Worm (Caenorhabditis elegans) whole organism, L2 larva: ENCODE measurements around the gene gldi-9.

Experiments used
- C34F6.9 ChIP-seq: fragments of 150-350 bp; optimal IDR thresholded peaks from 2 replicates; lab custom pipeline; 2014; ENCODE audit warnings: missing biosample characterization, missing genetic modification characterization
- F13H6.1 ChIP-seq: sonication (generic microtip); optimal IDR thresholded peaks from 2 replicates; lab custom pipeline; 2016; ENCODE audit warnings: missing genetic modification characterization, missing compliant biosample characterization
- R02D3.7 ChIP-seq: fragments of 150-350 bp; optimal IDR thresholded peaks from 2 replicates; lab custom pipeline; 2014; ENCODE audit warnings: missing biosample characterization, missing genetic modification characterization
- Y55F3AM.14 ChIP-seq: fragments of 200-800 bp; sonication (Bioruptor generic); optimal IDR thresholded peaks from 2 replicates; lab custom pipeline; 2018; ENCODE audit warnings: mild to moderate bottlenecking, missing genetic modification characterization, missing compliant biosample characterization
- ZK546.5 ChIP-seq: sonication (generic microtip); optimal IDR thresholded peaks from 2 replicates; lab custom pipeline; 2017; ENCODE audit warnings: missing biosample characterization, missing genetic modification characterization
- alr-1 ChIP-seq: fragments of 150-350 bp; optimal IDR thresholded peaks from 2 replicates; lab custom pipeline; 2014; ENCODE audit warnings: missing biosample characterization, missing genetic modification characterization
- aly-2 ChIP-seq: fragments of 150-350 bp; optimal IDR thresholded peaks from 2 replicates; lab custom pipeline; 2014; ENCODE audit warnings: missing biosample characterization, missing genetic modification characterization
- ama-1 ChIP-seq: fragments of 150-350 bp; optimal IDR thresholded peaks from 2 replicates; lab custom pipeline; 2018; ENCODE audit warnings: inconsistent platforms
- ceh-82 ChIP-seq: fragments of 150-350 bp; optimal IDR thresholded peaks from 2 replicates; lab custom pipeline; 2014; ENCODE audit warnings: missing biosample characterization, missing genetic modification characterization
- crh-2 ChIP-seq: sonication (generic microtip); optimal IDR thresholded peaks from 2 replicates; lab custom pipeline; 2017; ENCODE audit warnings: missing biosample characterization, missing genetic modification characterization
- dmd-4 ChIP-seq: sonication (generic microtip); optimal IDR thresholded peaks from 2 replicates; lab custom pipeline; 2017; ENCODE audit warnings: missing biosample characterization, missing genetic modification characterization
- egl-27 ChIP-seq: sonication (generic microtip); optimal IDR thresholded peaks from 3 replicates; lab custom pipeline; 2017; ENCODE audit warnings: missing biosample characterization, missing genetic modification reagents, missing genetic modification characterization
- elt-3 ChIP-seq: sonication (generic microtip); optimal IDR thresholded peaks from 2 replicates; lab custom pipeline; 2017; ENCODE audit warnings: missing biosample characterization, missing genetic modification characterization
- fos-1 ChIP-seq: fragments of 150-350 bp; optimal IDR thresholded peaks from 2 replicates; lab custom pipeline; 2014; ENCODE audit warnings: missing biosample characterization, missing genetic modification characterization
- gmeb-1 ChIP-seq: fragments of 150-350 bp; optimal IDR thresholded peaks from 2 replicates; lab custom pipeline; 2014; ENCODE audit warnings: missing biosample characterization, missing genetic modification characterization
- lin-11 ChIP-seq: fragments of 150-350 bp; sonication (generic microtip); optimal IDR thresholded peaks from 2 replicates; lab custom pipeline; 2014; ENCODE audit warnings: missing biosample characterization, missing genetic modification characterization, inconsistent platforms, mixed read lengths
- lin-13 ChIP-seq: fragments of 150-350 bp; optimal IDR thresholded peaks from 2 replicates; lab custom pipeline; 2014; ENCODE audit warnings: missing biosample characterization, missing genetic modification reagents, missing genetic modification characterization
- lin-39 ChIP-seq: fragments of 150-350 bp; optimal IDR thresholded peaks from 2 replicates; lab custom pipeline; 2014; ENCODE audit warnings: missing biosample characterization, missing genetic modification reagents, missing genetic modification characterization
- lsy-2 ChIP-seq, 2 experiments: fragments of 150-350 bp in 1 of 2; sonication (generic microtip) in 1 of 2; optimal IDR thresholded peaks; 2 replicates each; lab custom pipeline; 2014 to 2017; ENCODE audit warnings: missing biosample characterization in 2 of 2, missing genetic modification characterization in 2 of 2
- mab-5 ChIP-seq: fragments of 150-350 bp; optimal IDR thresholded peaks from 2 replicates; lab custom pipeline; 2014; ENCODE audit warnings: missing biosample characterization, missing genetic modification characterization
- mdl-1 ChIP-seq, 2 experiments: fragments of 150-350 bp in 1 of 2; sonication (generic microtip) in 1 of 2; optimal IDR thresholded peaks; 2 replicates each; lab custom pipeline; 2017; ENCODE audit warnings: missing biosample characterization in 2 of 2, missing genetic modification characterization in 2 of 2
- nhr-10 ChIP-seq: sonication (generic microtip); optimal IDR thresholded peaks from 2 replicates; lab custom pipeline; 2017; ENCODE audit warnings: missing biosample characterization, missing genetic modification characterization
- nhr-12 ChIP-seq: fragments of 150-350 bp; optimal IDR thresholded peaks from 2 replicates; lab custom pipeline; 2014; ENCODE audit warnings: missing biosample characterization, missing genetic modification characterization
- nhr-129 ChIP-seq: fragments of 150-350 bp; optimal IDR thresholded peaks from 2 replicates; lab custom pipeline; 2014; ENCODE audit warnings: missing biosample characterization, missing genetic modification characterization
- nhr-21 ChIP-seq: fragments of 150-350 bp; optimal IDR thresholded peaks from 2 replicates; lab custom pipeline; 2014; ENCODE audit warnings: missing biosample characterization, missing genetic modification characterization
- nhr-23 ChIP-seq: fragments of 150-350 bp; optimal IDR thresholded peaks from 2 replicates; lab custom pipeline; 2014; ENCODE audit warnings: missing biosample characterization, missing genetic modification reagents, missing genetic modification characterization
- nhr-237 ChIP-seq: fragments of 150-350 bp; optimal IDR thresholded peaks from 2 replicates; lab custom pipeline; 2014; ENCODE audit warnings: missing biosample characterization, missing genetic modification characterization
- nhr-25 ChIP-seq: fragments of 150-350 bp; sonication (generic microtip); optimal IDR thresholded peaks from 3 replicates; lab custom pipeline; 2014; ENCODE audit warnings: missing biosample characterization, missing genetic modification characterization
- nhr-6 ChIP-seq: fragments of 150-350 bp; optimal IDR thresholded peaks from 2 replicates; lab custom pipeline; 2014; ENCODE audit warnings: missing biosample characterization, missing genetic modification characterization
- nhr-77 ChIP-seq: fragments of 150-350 bp; optimal IDR thresholded peaks from 2 replicates; lab custom pipeline; 2014; ENCODE audit warnings: missing biosample characterization, missing genetic modification characterization
- peb-1 ChIP-seq: fragments of 150-350 bp; optimal IDR thresholded peaks from 2 replicates; lab custom pipeline; 2014; ENCODE audit warnings: missing biosample characterization, missing genetic modification characterization
- sem-4 ChIP-seq: fragments of 150-350 bp; optimal IDR thresholded peaks from 2 replicates; lab custom pipeline; 2014; ENCODE audit warnings: missing biosample characterization, missing genetic modification reagents, missing genetic modification characterization
- skn-1 ChIP-seq: sonication (generic microtip); optimal IDR thresholded peaks from 2 replicates; lab custom pipeline; 2017; ENCODE audit warnings: missing biosample characterization, missing genetic modification characterization
- sma-3 ChIP-seq: sonication (generic microtip); optimal IDR thresholded peaks from 2 replicates; lab custom pipeline; 2016; ENCODE audit warnings: missing genetic modification reagents, missing genetic modification characterization, missing compliant biosample characterization
- sma-9 ChIP-seq, 2 experiments: fragments of 150-350 bp in 1 of 2; sonication (generic microtip) in 1 of 2; optimal IDR thresholded peaks; 2 replicates each; lab custom pipeline; 2014 to 2016; ENCODE audit warnings: missing genetic modification characterization in 2 of 2, mild to moderate bottlenecking in 1 of 2, missing biosample characterization in 1 of 2, missing compliant biosample characterization in 1 of 2, missing genetic modification reagents in 1 of 2, moderate library complexity in 1 of 2
- snpc-4 ChIP-seq: fragments of 150-350 bp; optimal IDR thresholded peaks from 2 replicates; lab custom pipeline; 2014; ENCODE audit warnings: missing biosample characterization, missing genetic modification characterization
- unc-55 ChIP-seq: fragments of 150-350 bp; sonication (generic microtip); optimal IDR thresholded peaks from 3 replicates; lab custom pipeline; 2014; ENCODE audit warnings: missing biosample characterization, missing genetic modification reagents, missing genetic modification characterization
- unc-62 ChIP-seq: fragments of 150-350 bp; optimal IDR thresholded peaks from 2 replicates; lab custom pipeline; 2014; ENCODE audit warnings: missing biosample characterization, missing genetic modification reagents, missing genetic modification characterization
- ztf-1 ChIP-seq: fragments of 200-800 bp; sonication (Bioruptor generic); conservative IDR thresholded peaks from 2 replicates; pipeline ENCODE4 v1.3.6; 2022; ENCODE audit warnings: missing genetic modification characterization, missing compliant biosample characterization
- ztf-11 ChIP-seq: sonication (generic microtip); optimal IDR thresholded peaks from 2 replicates; lab custom pipeline; 2017; ENCODE audit warnings: missing biosample characterization, missing genetic modification characterization

gldi-9 gene

DNA sequence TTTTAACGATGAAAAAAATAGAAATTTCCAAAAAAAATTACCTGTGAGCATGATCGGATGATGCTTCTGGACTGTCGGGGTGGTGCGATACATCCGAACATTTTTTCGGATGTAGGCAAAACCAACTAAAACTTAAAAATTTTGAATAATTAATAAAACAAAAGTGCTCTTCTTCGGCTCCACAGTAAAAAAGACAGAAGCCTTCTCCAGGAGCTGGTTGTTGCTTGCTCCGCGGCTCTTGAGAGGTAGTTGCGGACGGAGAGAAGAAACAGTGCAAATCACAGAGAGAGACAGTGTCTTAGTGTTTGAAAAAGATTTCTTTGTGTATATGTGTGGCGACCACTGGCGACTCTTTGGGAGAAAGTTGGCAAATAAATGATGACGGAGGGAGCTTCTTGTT lies at the start of gene gldi-9:
TSS of gene gldi-9 (minus strand) at position 101 of the 400 bp plus-strand sequence.
- TF ChIP-seq R02D3.7 (no peak), unc-55 (no peak), skn-1 (no peak), ama-1 (lab: Kevin White, UChicago) (no peak), ztf-1 (GFP tag; lab: Robert Waterston, UW) (no peak), nhr-77 (tag; lab: Kevin White, UChicago) (no peak)

- peak; percentile 40 for TF ChIP-seq nhr-25 (tag; lab: Kevin White, UChicago)
- no peak for TF ChIP-seq ceh-82 (tag; lab: Kevin White, UChicago)
- peak; percentile 30 for TF ChIP-seq sma-3 (GFP tag; lab: Kevin White, UChicago)
- TF ChIP-seq skn-1, result no peak
- TF ChIP-seq crh-2 (tag; lab: Kevin White, UChicago), result peak; percentile 34
- no peak for TF ChIP-seq unc-62
- TF ChIP-seq dmd-4 (tag; lab: Kevin White, UChicago), result no peak
- TF ChIP-seq ZK546.5 (tag; lab: Kevin White, UChicago), result no peak
- peak; percentile 42 for TF ChIP-seq C34F6.9 (tag; lab: Kevin White, UChicago)
- peak; percentile 51 to 81 for TF ChIP-seq lsy-2 (tag; optimal IDR thresholded peaks at IDR 0.05; lab: Kevin White, UChicago)
- TF ChIP-seq unc-55, result peak; percentile 79
- TF ChIP-seq lin-13, result peak; percentile 29
- TF ChIP-seq R02D3.7, result no peak
- TF ChIP-seq gmeb-1 (tag; lab: Kevin White, UChicago), result peak; percentile 93
- peak; percentile 30 for TF ChIP-seq egl-27 (tag; lab: Kevin White, UChicago)
- no peak for TF ChIP-seq peb-1 (tag; lab: Kevin White, UChicago)
- TF ChIP-seq nhr-23, result no peak
- TF ChIP-seq nhr-21, result no peak
- TF ChIP-seq alr-1, result no peak
- TF ChIP-seq nhr-237 (tag; lab: Kevin White, UChicago), result no peak
- TF ChIP-seq elt-3 (tag; lab: Kevin White, UChicago), result no peak
Observed at ce11 chrIII:2805084-2805483, 48.9 kb upstream of the gldi-9 start, which contains the start of gene Y71H2AM.3. Gene Y71H2AM.3, plus strand, starts transcription at chrIII:2805430.

- TF ChIP-seq lin-39 (tag; lab: Kevin White, UChicago) (no peak), mdl-1 (tag; optimal IDR thresholded peaks at IDR 0.05; lab: Kevin White, UChicago) (peak; percentile 43 to 56), F13H6.1 (tag; lab: Kevin White, UChicago) (peak; percentile 64), C34F6.9 (tag; lab: Kevin White, UChicago) (peak; percentile 76), gmeb-1 (tag; lab: Kevin White, UChicago) (peak; percentile 73), ceh-82 (tag; lab: Kevin White, UChicago) (no peak), nhr-237 (tag; lab: Kevin White, UChicago) (no peak), ztf-11 (no peak), unc-62 (no peak), nhr-6 (tag; lab: Kevin White, UChicago) (peak; percentile 66), lin-13 (peak; percentile 57), fos-1 (tag; lab: Kevin White, UChicago) (peak; percentile 50), sma-3 (GFP tag; lab: Kevin White, UChicago) (peak; percentile 21), lsy-2 (tag; optimal IDR thresholded peaks at IDR 0.05; lab: Kevin White, UChicago) (peak; percentile 55 to 86), egl-27 (tag; lab: Kevin White, UChicago) (no peak), sem-4 (tag; lab: Kevin White, UChicago) (peak; percentile 62), R02D3.7 (no peak), nhr-21 (peak; percentile 54), ama-1 (lab: Kevin White, UChicago) (no peak), lin-11 (tag; lab: Kevin White, UChicago) (no peak), Y55F3AM.14 (no peak), dmd-4 (tag; lab: Kevin White, UChicago) (no peak), sma-9 (GFP tag; optimal IDR thresholded peaks at IDR 0.05; lab: Kevin White, UChicago) (no peak), sma-9 (tag; optimal IDR thresholded peaks at IDR 0.05; lab: Kevin White, UChicago) (no peak), mab-5 (no peak), nhr-25 (tag; lab: Kevin White, UChicago) (peak; percentile 74), crh-2 (tag; lab: Kevin White, UChicago) (peak; percentile 70), nhr-129 (tag; lab: Kevin White, UChicago) (peak; percentile 88), snpc-4 (peak; percentile 11), nhr-10 (tag; lab: Kevin White, UChicago) (no peak), aly-2 (tag; lab: Kevin White, UChicago) (no peak), unc-55 (peak; percentile 40), nhr-12 (no peak)
- TF ChIP-seq, all 48 proteins: peak for 16
Observed at ce11 chrIII:2804461-2804860, 48.3 kb upstream of the gldi-9 start.
